Fruit fly (Drosophila melanogaster) whole organism, embryonic: Measurements from ENCODE around the gene Fancl.
A peak's percentile ranks its signal among the peaks of the same experiment; 100 is the strongest.

Experiments used
- Ada2b ChIP-seq: fragments of 200-800 bp; sonication (Bioruptor generic); IDR thresholded peaks from 2 replicates; pipeline ENCODE4 v1.3.6; 2022; ENCODE audit warnings: missing biosample characterization, missing genetic modification characterization
- CG1024 ChIP-seq: fragments of 200-800 bp; sonication (Bioruptor generic); IDR thresholded peaks from 2 replicates; pipeline ENCODE4 v1.3.6; 2022; ENCODE audit warnings: missing biosample characterization, missing genetic modification characterization
- CG11085 ChIP-seq: fragments of 200-800 bp; sonication (Bioruptor generic); IDR thresholded peaks from 2 replicates; pipeline ENCODE4 v1.3.6; 2022; ENCODE audit warnings: missing biosample characterization, missing genetic modification characterization
- CG11456 ChIP-seq: fragments of 200-800 bp; sonication (Bioruptor generic); IDR thresholded peaks from 3 replicates; pipeline ENCODE4 v1.3.6; 2022; ENCODE audit warnings: missing biosample characterization, missing genetic modification characterization
- CG12744 ChIP-seq: fragments of 200-800 bp; sonication (Bioruptor generic); optimal IDR thresholded peaks from 2 replicates; lab custom pipeline; 2016; ENCODE audit warnings: missing biosample characterization, missing genetic modification characterization
- CG12942 ChIP-seq: fragments of 200-800 bp; sonication (Bioruptor generic); optimal IDR thresholded peaks from 3 replicates; lab custom pipeline; 2016; ENCODE audit warnings: missing biosample characterization, missing genetic modification characterization
- CG14710 ChIP-seq: fragments of 200-800 bp; sonication (Bioruptor generic); optimal IDR thresholded peaks from 3 replicates; lab custom pipeline; 2019; ENCODE audit warnings: missing biosample characterization, mild to moderate bottlenecking, missing genetic modification characterization, moderate library complexity
- CG15011 ChIP-seq: fragments of 200-800 bp; sonication (Bioruptor generic); optimal IDR thresholded peaks from 3 replicates; lab custom pipeline; 2018; ENCODE audit warnings: missing biosample characterization, mild to moderate bottlenecking, missing genetic modification characterization
- CG16813 ChIP-seq: fragments of 200-800 bp; sonication (Bioruptor generic); IDR thresholded peaks from 3 replicates; pipeline ENCODE4 v1.3.6; 2022; ENCODE audit warnings: missing biosample characterization, missing genetic modification characterization; ENCODE audit not compliant: partially characterized antibody
- CG16815 ChIP-seq: fragments of 200-800 bp; sonication (Bioruptor generic); optimal IDR thresholded peaks from 3 replicates; lab custom pipeline; 2017; ENCODE audit warnings: missing biosample characterization, mild to moderate bottlenecking, missing genetic modification characterization
- CG17186 ChIP-seq: fragments of 200-800 bp; sonication (Bioruptor generic); optimal IDR thresholded peaks from 3 replicates; lab custom pipeline; 2017; ENCODE audit warnings: missing biosample characterization, missing genetic modification reagents, missing genetic modification characterization
- CG17385 ChIP-seq: fragments of 200-800 bp; sonication (Bioruptor generic); optimal IDR thresholded peaks from 3 replicates; lab custom pipeline; 2018; ENCODE audit warnings: missing biosample characterization, mild to moderate bottlenecking, missing genetic modification characterization
- CG2116 ChIP-seq: fragments of 200-800 bp; sonication (Bioruptor generic); optimal IDR thresholded peaks from 3 replicates; lab custom pipeline; 2018; ENCODE audit warnings: missing biosample characterization, mild to moderate bottlenecking, missing genetic modification characterization
- CG32767 ChIP-seq: fragments of 200-800 bp; sonication (Bioruptor generic); IDR thresholded peaks from 2 replicates; pipeline ENCODE4 v1.3.6; 2022; ENCODE audit warnings: missing biosample characterization, missing genetic modification characterization
- CG4360 ChIP-seq: fragments of 200-800 bp; sonication (Bioruptor generic); IDR thresholded peaks from 2 replicates; pipeline ENCODE4 v1.3.6; 2022; ENCODE audit warnings: missing biosample characterization, missing genetic modification characterization
- CG4854 ChIP-seq: fragments of 200-800 bp; sonication (Bioruptor generic); optimal IDR thresholded peaks from 2 replicates; lab custom pipeline; 2016; ENCODE audit warnings: missing biosample characterization, missing genetic modification characterization, inconsistent platforms
- CG6813 ChIP-seq: fragments of 200-800 bp; sonication (Bioruptor generic); optimal IDR thresholded peaks from 2 replicates; lab custom pipeline; 2017; ENCODE audit warnings: missing biosample characterization, missing genetic modification characterization, mild to moderate bottlenecking, moderate library complexity, missing genetic modification reagents
- CG8388 ChIP-seq: fragments of 200-800 bp; sonication (Bioruptor generic); optimal IDR thresholded peaks from 2 replicates; lab custom pipeline; 2019; ENCODE audit warnings: missing biosample characterization, mild to moderate bottlenecking, missing genetic modification characterization, moderate library complexity
- CHES-1-like ChIP-seq: fragments of 200-800 bp; sonication (Bioruptor generic); optimal IDR thresholded peaks from 2 replicates; lab custom pipeline; 2016; ENCODE audit warnings: missing biosample characterization, missing genetic modification characterization
- Chrac-16 ChIP-seq: fragments of 200-800 bp; sonication (Bioruptor generic); optimal IDR thresholded peaks from 3 replicates; lab custom pipeline; 2016; ENCODE audit warnings: missing biosample characterization, missing genetic modification characterization
- CrebB ChIP-seq: fragments of 200-800 bp; sonication (Bioruptor generic); optimal IDR thresholded peaks from 3 replicates; lab custom pipeline; 2018; ENCODE audit warnings: missing biosample characterization, mild to moderate bottlenecking, missing genetic modification characterization
- Dad ChIP-seq: fragments of 200-800 bp; sonication (Bioruptor generic); optimal IDR thresholded peaks from 3 replicates; lab custom pipeline; 2016; ENCODE audit warnings: missing biosample characterization, missing genetic modification characterization
- Gug ChIP-seq: fragments of 200-800 bp; sonication (Bioruptor generic); IDR thresholded peaks from 4 replicates; pipeline ENCODE4 v1.3.6; 2022; ENCODE audit warnings: missing biosample characterization, missing genetic modification characterization
- HLHmδ ChIP-seq: fragments of 200-800 bp; sonication (Bioruptor generic); optimal IDR thresholded peaks from 2 replicates; lab custom pipeline; 2018; ENCODE audit warnings: missing biosample characterization, mild to moderate bottlenecking, missing genetic modification characterization, moderate library complexity
- Hr39 ChIP-seq: fragments of >200 bp; optimal IDR thresholded peaks from 2 replicates; lab custom pipeline; 2017
- Hsf ChIP-seq: fragments of 200-800 bp; sonication (Bioruptor generic); optimal IDR thresholded peaks from 3 replicates; lab custom pipeline; 2016; ENCODE audit warnings: missing biosample characterization, missing genetic modification characterization
- Mrtf ChIP-seq: fragments of 200-800 bp; sonication (Bioruptor generic); IDR thresholded peaks from 3 replicates; pipeline ENCODE4 v1.3.6; 2022; ENCODE audit warnings: missing biosample characterization, missing genetic modification characterization
- Nf-YA ChIP-seq: fragments of 200-800 bp; sonication (Bioruptor generic); IDR thresholded peaks from 2 replicates; pipeline ENCODE4 v1.3.6; 2022; ENCODE audit warnings: missing biosample characterization, missing genetic modification characterization
- Pdp1 ChIP-seq, 2 experiments: fragments of 200-800 bp; sonication (Bioruptor generic); optimal IDR thresholded peaks; 3 replicates each; lab custom pipeline; 2016; ENCODE audit warnings: missing biosample characterization in 2 of 2, missing genetic modification characterization in 2 of 2, mild to moderate bottlenecking in 1 of 2, moderate library complexity in 1 of 2
- aop ChIP-seq: fragments of 200-800 bp; sonication (Bioruptor generic); IDR thresholded peaks from 2 replicates; pipeline ENCODE4 v1.3.6; 2022; ENCODE audit warnings: missing biosample characterization, missing genetic modification characterization
- bab2 ChIP-seq: fragments of 200-800 bp; sonication (Bioruptor generic); optimal IDR thresholded peaks from 2 replicates; lab custom pipeline; 2016; ENCODE audit warnings: missing biosample characterization, missing genetic modification characterization
- cad ChIP-seq: fragments of >200 bp; optimal IDR thresholded peaks from 2 replicates; lab custom pipeline; 2017; ENCODE audit warnings: missing biosample characterization, missing genetic modification characterization
- danr ChIP-seq: fragments of 200-800 bp; sonication (Bioruptor generic); IDR thresholded peaks from 2 replicates; pipeline ENCODE4 v1.3.6; 2022; ENCODE audit warnings: missing biosample characterization, missing genetic modification characterization
- disco-r ChIP-seq: fragments of 200-800 bp; sonication (Bioruptor generic); optimal IDR thresholded peaks from 2 replicates; lab custom pipeline; 2016; ENCODE audit warnings: missing biosample characterization, missing genetic modification characterization
- dmrt11E ChIP-seq: fragments of 200-800 bp; sonication (Bioruptor generic); optimal IDR thresholded peaks from 3 replicates; lab custom pipeline; 2018; ENCODE audit warnings: missing biosample characterization, mild to moderate bottlenecking, missing genetic modification characterization, moderate library complexity
- fd64A ChIP-seq: fragments of 200-800 bp; sonication (Bioruptor generic); optimal IDR thresholded peaks from 3 replicates; lab custom pipeline; 2018; ENCODE audit warnings: missing biosample characterization, mild to moderate bottlenecking, missing genetic modification characterization
- gsb-n ChIP-seq: fragments of 200-800 bp; sonication (Bioruptor generic); optimal IDR thresholded peaks from 3 replicates; lab custom pipeline; 2018; ENCODE audit warnings: missing biosample characterization, mild to moderate bottlenecking, missing genetic modification characterization
- jigr1 ChIP-seq: fragments of 200-800 bp; sonication (Bioruptor generic); IDR thresholded peaks from 3 replicates; pipeline ENCODE4 v1.3.6; 2022; ENCODE audit warnings: missing biosample characterization, missing genetic modification characterization
- lilli ChIP-seq: fragments of 200-800 bp; sonication (Bioruptor generic); optimal IDR thresholded peaks from 3 replicates; lab custom pipeline; 2016; ENCODE audit warnings: missing biosample characterization, missing genetic modification characterization
- luna ChIP-seq: fragments of 200-800 bp; sonication (Bioruptor generic); optimal IDR thresholded peaks from 2 replicates; lab custom pipeline; 2016; ENCODE audit warnings: missing biosample characterization, missing genetic modification characterization
- nmo ChIP-seq: fragments of 200-800 bp; sonication (Bioruptor generic); optimal IDR thresholded peaks from 2 replicates; lab custom pipeline; 2018; ENCODE audit warnings: missing biosample characterization, mild to moderate bottlenecking, missing genetic modification characterization, moderate library complexity
- odd ChIP-seq: fragments of 200-800 bp; sonication (Bioruptor generic); optimal IDR thresholded peaks from 2 replicates; lab custom pipeline; 2017; ENCODE audit warnings: missing biosample characterization, mild to moderate bottlenecking, missing genetic modification characterization
- pfk ChIP-seq: fragments of 200-800 bp; sonication (Bioruptor generic); optimal IDR thresholded peaks from 2 replicates; lab custom pipeline; 2018; ENCODE audit warnings: missing biosample characterization, mild to moderate bottlenecking, missing genetic modification characterization, moderate library complexity
- pnt ChIP-seq: fragments of 200-800 bp; sonication (Bioruptor generic); optimal IDR thresholded peaks from 3 replicates; lab custom pipeline; 2016; ENCODE audit warnings: missing biosample characterization, missing genetic modification characterization
- pros ChIP-seq: fragments of 200-800 bp; sonication (Bioruptor generic); optimal IDR thresholded peaks from 3 replicates; lab custom pipeline; 2019; ENCODE audit warnings: missing biosample characterization, mild to moderate bottlenecking, missing genetic modification characterization, moderate library complexity
- row ChIP-seq: fragments of 200-800 bp; sonication (Bioruptor generic); IDR thresholded peaks from 3 replicates; pipeline ENCODE4 v1.3.6; 2022; ENCODE audit warnings: missing biosample characterization, missing genetic modification characterization
- sim ChIP-seq: fragments of 200-800 bp; sonication (Bioruptor generic); IDR thresholded peaks from 2 replicates; pipeline ENCODE4 v1.3.6; 2022; ENCODE audit warnings: missing biosample characterization, missing genetic modification characterization
- ssp ChIP-seq: fragments of 200-800 bp; sonication (Bioruptor generic); IDR thresholded peaks from 2 replicates; pipeline ENCODE4 v1.3.6; 2022; ENCODE audit warnings: missing biosample characterization, missing genetic modification characterization
- unc-4 ChIP-seq: fragments of 200-800 bp; sonication (Bioruptor generic); IDR thresholded peaks from 2 replicates; pipeline ENCODE4 v1.3.6; 2022; ENCODE audit warnings: missing biosample characterization, missing genetic modification characterization; ENCODE audit not compliant: partially characterized antibody
- zfh2 ChIP-seq: fragments of 200-800 bp; sonication (Bioruptor generic); optimal IDR thresholded peaks from 2 replicates; lab custom pipeline; 2016; ENCODE audit warnings: missing biosample characterization, missing genetic modification characterization

Fancl gene

DNA sequence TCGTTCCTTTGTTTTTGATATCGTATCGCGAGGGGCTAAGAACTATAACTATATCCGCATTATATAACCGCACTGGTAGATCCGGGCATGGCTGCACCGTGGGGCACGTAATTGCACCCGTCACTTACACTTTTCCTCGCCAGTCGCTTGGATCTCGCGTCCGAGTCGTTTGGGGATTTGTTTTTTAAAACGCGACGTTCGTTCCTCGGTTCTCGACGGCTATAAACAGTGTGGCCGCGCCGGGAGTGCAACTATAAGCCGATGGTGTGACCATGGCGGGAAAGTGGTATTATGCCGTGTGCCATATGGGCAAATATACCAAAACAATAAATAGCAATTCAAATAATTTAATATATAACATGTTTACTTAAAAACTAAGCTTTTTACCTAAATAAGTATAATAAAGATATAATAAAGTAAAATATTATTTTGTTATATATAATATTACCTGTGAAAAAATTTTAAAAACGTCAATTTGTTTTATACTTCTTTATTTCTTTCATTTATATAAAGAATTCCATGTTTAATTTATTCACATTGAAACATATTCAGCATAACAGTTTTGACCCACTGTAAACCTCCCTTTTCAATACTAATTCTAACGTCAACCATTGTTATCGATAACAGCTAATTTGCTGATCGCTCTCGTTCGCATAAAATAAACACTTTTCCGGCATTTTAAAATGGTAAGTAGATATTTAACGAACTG lies 9.9 kb downstream of the Fancl start, which contains the start of the genes Mical and CG3909 (continued):
- TF ChIP-seq aop (GFP tag; lab: Robert Waterston, UW) (peak; percentile 43; the same call in 1 of the 2 replicates), CG11085 (GFP tag; lab: Robert Waterston, UW) (peak; percentile 89), CG14710 (tag; lab: Kevin White, UChicago) (peak; percentile 89), CG8388 (GFP tag; lab: Kevin White, UChicago) (peak; percentile 96), Nf-YA (peak; percentile 78), zfh2 (GFP tag; lab: Kevin White, UChicago) (peak; percentile 54), pfk (GFP tag; lab: Kevin White, UChicago) (no peak), sim (GFP tag; lab: Robert Waterston, UW) (no peak), CG32767 (GFP tag; lab: Robert Waterston, UW) (peak; percentile 76; the same call in 1 of the 2 replicates), fd64A (GFP tag; lab: Kevin White, UChicago) (peak; percentile 4), CG17186 (peak; percentile 13), CG4854 (peak; percentile 7), CG12744 (GFP tag; lab: Kevin White, UChicago) (no peak), danr (0 out of 2 replicates have a peak, but pooled peaks have one; percentile 30), Pdp1 (GFP tag; optimal IDR thresholded peaks at IDR 0.05; lab: Kevin White, UChicago) (peak; percentile 60 to 91), jigr1 (peak; percentile 50; the same call in 2 of the 3 replicates), odd (GFP tag; lab: Kevin White, UChicago) (peak; percentile 28), nmo (GFP tag; lab: Kevin White, UChicago) (peak; percentile 91), Mrtf (GFP tag; lab: Robert Waterston, UW) (peak; percentile 78; the same call in 2 of the 3 replicates), cad (GFP tag; lab: Kevin White, UChicago) (no peak), CG2116 (GFP tag; lab: Kevin White, UChicago) (peak; percentile 66), Hsf (peak; percentile 63), unc-4 (GFP tag; lab: Robert Waterston, UW) (no peak; the same call in 1 of the 2 replicates), CG6813 (peak; percentile 40), Hr39 (lab: Kevin White, UChicago) (no peak), Chrac-16 (GFP tag; lab: Kevin White, UChicago) (peak; percentile 82), gsb-n (peak; percentile 92), CG1024 (GFP tag; lab: Robert Waterston, UW) (peak; percentile 76), CG16813 (GFP tag; lab: Robert Waterston, UW) (0 out of 3 replicates have a peak, but pooled peaks have one; percentile 44), ssp (GFP tag; lab: Robert Waterston, UW) (peak; percentile 83), disco-r (no peak), CG17385 (GFP tag; lab: Kevin White, UChicago) (peak; percentile 76), bab2 (GFP tag; lab: Kevin White, UChicago) (peak; percentile 54), luna (GFP tag; lab: Kevin White, UChicago) (no peak), CrebB (tag; lab: Kevin White, UChicago) (peak; percentile 5), CG4360 (GFP tag; lab: Robert Waterston, UW) (no peak), CG16815 (peak; percentile 66), CHES-1-like (GFP tag; lab: Kevin White, UChicago) (peak; percentile 52), lilli (GFP tag; lab: Kevin White, UChicago) (peak; percentile 66), HLHmδ (GFP tag; lab: Kevin White, UChicago) (peak; percentile 72), Ada2b (peak; percentile 88), pros (GFP tag; lab: Kevin White, UChicago) (no peak), CG15011 (GFP tag; lab: Kevin White, UChicago) (peak; percentile 14), Dad (GFP tag; lab: Kevin White, UChicago) (no peak), row (GFP tag; lab: Robert Waterston, UW) (peak; percentile 87), CG12942 (GFP tag; lab: Kevin White, UChicago) (peak; percentile 85), pnt (GFP tag; lab: Kevin White, UChicago) (peak; percentile 40), Gug (GFP tag; lab: Robert Waterston, UW) (peak; percentile 77; the same call in 3 of the 4 replicates), dmrt11E (tag; lab: Kevin White, UChicago) (peak; percentile 85), CG11456 (GFP tag; lab: Robert Waterston, UW) (peak; percentile 91)
